Worm (Caenorhabditis elegans): Measurements from ENCODE around the gene T01C3.3.

ce11 chrV:15004800-15005199 lies 12.3 kb upstream of the T01C3.3 start, which contains the start of gene hrde-2:
- no peak for TF ChIP-seq sea-1 (GFP tag; conservative IDR thresholded peaks at IDR 0.05)
- TF ChIP-seq pes-1 (GFP tag; IDR thresholded peaks at IDR 0.05): no peak
- TF ChIP-seq ceh-36 (tag; optimal IDR thresholded peaks at IDR 0.05): no peak
- TF ChIP-seq flt-1 (GFP tag; IDR thresholded peaks at IDR 0.05): no peak
- TF ChIP-seq ama-1 (optimal IDR thresholded peaks at IDR 0.05): no peak
- TF ChIP-seq hnd-1 (tag; optimal IDR thresholded peaks at IDR 0.05): no peak
- TF ChIP-seq aly-1 (tag; optimal IDR thresholded peaks at IDR 0.05): no peak
- TF ChIP-seq tra-4 (tag; optimal IDR thresholded peaks at IDR 0.05): no peak
- no peak for TF ChIP-seq F13C5.2 (tag; optimal IDR thresholded peaks at IDR 0.05)
- TF ChIP-seq tbx-37 (GFP tag; conservative IDR thresholded peaks at IDR 0.05): no peak
- TF ChIP-seq tbx-11 (GFP tag; IDR thresholded peaks at IDR 0.05): no peak
